Fruit fly (Drosophila melanogaster): ENCODE data around the gene mRpL9.
A peak's percentile ranks its signal among the peaks of the same experiment; 100 is the strongest.

Gene mRpL9

DNA sequence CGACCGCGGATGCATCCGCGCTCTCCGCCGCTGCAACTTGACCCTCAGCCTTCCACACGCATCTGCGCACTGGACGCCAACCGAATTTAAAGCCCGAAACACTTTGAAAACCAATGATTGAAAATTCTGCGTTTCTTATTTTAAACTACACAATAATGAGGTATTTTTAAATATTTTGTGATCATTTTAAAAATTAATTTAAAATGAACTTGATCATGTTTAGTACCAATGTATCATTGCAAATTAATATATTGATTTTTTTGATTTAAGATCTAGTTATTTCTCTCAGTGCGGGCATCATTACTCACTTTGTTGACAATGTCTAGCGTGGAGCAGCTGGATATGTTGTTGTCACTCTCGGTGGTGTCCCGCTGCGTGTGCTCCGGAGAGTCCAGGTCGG lies 36.3 kb downstream of the mRpL9 start (continued):
- TF ChIP-seq CG17328 (GFP tag; IDR thresholded peaks at IDR 0.05) (peak; percentile 59), Doc2 (GFP tag; IDR thresholded peaks at IDR 0.05) (no peak), ttk (GFP tag; IDR thresholded peaks at IDR 0.05) (peak; percentile 18; the same call in 1 of the 2 replicates), CG15011 (GFP tag; optimal IDR thresholded peaks at IDR 0.05) (no peak), sisA (GFP tag; IDR thresholded peaks at IDR 0.05) (no peak; the same call in 1 of the 2 replicates), twi (tag; optimal IDR thresholded peaks at IDR 0.05) (no peak), ftz-f1 (GFP tag; optimal IDR thresholded peaks at IDR 0.05) (no peak), gsb (GFP tag; IDR thresholded peaks at IDR 0.05) (no peak), CG12104 (GFP tag; optimal IDR thresholded peaks at IDR 0.05) (no peak), dimm (GFP tag; IDR thresholded peaks at IDR 0.05) (no peak), NfI (GFP tag; optimal IDR thresholded peaks at IDR 0.05) (no peak), Xbp1 (GFP tag; optimal IDR thresholded peaks at IDR 0.05) (peak; percentile 28), cas (GFP tag; IDR thresholded peaks at IDR 0.05) (no peak), prd (optimal IDR thresholded peaks at IDR 0.05) (no peak), prd (GFP tag; IDR thresholded peaks at IDR 0.05) (peak; percentile 40; the same call in 2 of the 3 replicates), corto (GFP tag; optimal IDR thresholded peaks at IDR 0.05) (no peak), dati (GFP tag; IDR thresholded peaks at IDR 0.05) (no peak), CG4328 (GFP tag; optimal IDR thresholded peaks at IDR 0.05) (no peak), HLH3B (GFP tag; IDR thresholded peaks at IDR 0.05) (peak; percentile 64; the same call in 1 of the 2 replicates), stc (GFP tag; IDR thresholded peaks at IDR 0.05) (0 out of 2 replicates have a peak, but pooled peaks have one; percentile 27), chn (GFP tag; optimal IDR thresholded peaks at IDR 0.05) (no peak), sc (optimal IDR thresholded peaks at IDR 0.05) (no peak), sc (GFP tag; optimal IDR thresholded peaks at IDR 0.05) (no peak), p53 (GFP tag; optimal IDR thresholded peaks at IDR 0.05) (no peak), CG8359 (GFP tag; optimal IDR thresholded peaks at IDR 0.05; ENCODE audit: borderline replicate concordance) (no peak), tup (GFP tag; optimal IDR thresholded peaks at IDR 0.05) (no peak), pho (GFP tag; optimal IDR thresholded peaks at IDR 0.05) (no peak), CG1024 (GFP tag; IDR thresholded peaks at IDR 0.05) (no peak), C15 (GFP tag; IDR thresholded peaks at IDR 0.05) (no peak), NK7.1 (GFP tag; optimal IDR thresholded peaks at IDR 0.05) (no peak), CG12155 (GFP tag; optimal IDR thresholded peaks at IDR 0.05) (no peak), CG10147 (GFP tag; optimal IDR thresholded peaks at IDR 0.05) (no peak), CG7987 (GFP tag; optimal IDR thresholded peaks at IDR 0.05) (no peak), CG3726 (GFP tag; IDR thresholded peaks at IDR 0.05) (no peak), CG17612 (GFP tag; IDR thresholded peaks at IDR 0.05) (no peak), nerfin-1 (tag; optimal IDR thresholded peaks at IDR 0.05) (no peak), CG2120 (GFP tag; optimal IDR thresholded peaks at IDR 0.05) (peak; percentile 35), Side (GFP tag; optimal IDR thresholded peaks at IDR 0.05) (no peak), salm (tag; optimal IDR thresholded peaks at IDR 0.05) (peak; percentile 16), mam (GFP tag; optimal IDR thresholded peaks at IDR 0.05) (no peak), CoRest (tag; optimal IDR thresholded peaks at IDR 0.05) (no peak), unpg (GFP tag; optimal IDR thresholded peaks at IDR 0.05) (peak; percentile 74), peb (GFP tag; IDR thresholded peaks at IDR 0.05) (no peak), CG10654 (GFP tag; optimal IDR thresholded peaks at IDR 0.05) (no peak), CG7745 (tag; optimal IDR thresholded peaks at IDR 0.05) (no peak), Hr51 (GFP tag; optimal IDR thresholded peaks at IDR 0.05) (no peak), CG2875 (GFP tag; optimal IDR thresholded peaks at IDR 0.05) (no peak), CG4854 (GFP tag; optimal IDR thresholded peaks at IDR 0.05) (no peak), Ssrp (tag; optimal IDR thresholded peaks at IDR 0.05) (no peak), al (GFP tag; IDR thresholded peaks at IDR 0.05) (peak; percentile 33; the same call in 1 of the 2 replicates), CG10543 (GFP tag; optimal IDR thresholded peaks at IDR 0.05) (no peak), Eip74EF (GFP tag; optimal IDR thresholded peaks at IDR 0.05) (no peak)
